Fruit fly (Drosophila melanogaster): ENCODE data around the gene TkR99D.

TkR99D gene

dm6 chr3R:29933007-29933464 is 36.2 kb downstream of the TkR99D start, which contains the start of the genes Cog7, CG42557 and CG42558 (continued):
- TF ChIP-seq ewg (GFP tag; optimal IDR thresholded peaks at IDR 0.05) (no peak), CG10431 (GFP tag; optimal IDR thresholded peaks at IDR 0.05) (no peak), CG13775 (GFP tag; optimal IDR thresholded peaks at IDR 0.05) (peak; percentile 100), Doc2 (GFP tag; IDR thresholded peaks at IDR 0.05) (no peak), CG7271 (tag; optimal IDR thresholded peaks at IDR 0.05) (no peak), CG16815 (GFP tag; optimal IDR thresholded peaks at IDR 0.05) (no peak), tll (GFP tag; optimal IDR thresholded peaks at IDR 0.05) (no peak), CG9727 (GFP tag; optimal IDR thresholded peaks at IDR 0.05) (no peak), Doc3 (GFP tag; IDR thresholded peaks at IDR 0.05; ENCODE audit: partially characterized antibody) (no peak), CG1647 (GFP tag; optimal IDR thresholded peaks at IDR 0.05) (no peak), CG31365 (tag; optimal IDR thresholded peaks at IDR 0.05) (no peak), CG9797 (GFP tag; optimal IDR thresholded peaks at IDR 0.05) (peak; percentile 70), dpn (GFP tag; optimal IDR thresholded peaks at IDR 0.05) (no peak), pzg (GFP tag; optimal IDR thresholded peaks at IDR 0.05) (peak; percentile 33), nerfin-2 (GFP tag; IDR thresholded peaks at IDR 0.05; ENCODE audit: partially characterized antibody) (no peak; the same call in 1 of the 2 replicates), slou (GFP tag; optimal IDR thresholded peaks at IDR 0.05) (no peak), HLH3B (GFP tag; IDR thresholded peaks at IDR 0.05) (no peak), CG2120 (GFP tag; optimal IDR thresholded peaks at IDR 0.05) (no peak), hth (optimal IDR thresholded peaks at IDR 0.05) (no peak), Xrp1 (GFP tag; IDR thresholded peaks at IDR 0.05) (no peak), CG7357 (GFP tag; IDR thresholded peaks at IDR 0.05) (no peak), CG13287 (GFP tag; IDR thresholded peaks at IDR 0.05; ENCODE audit: partially characterized antibody) (peak; percentile 57; the same call in 1 of the 2 replicates), CG11085 (GFP tag; IDR thresholded peaks at IDR 0.05) (no peak), Eip74EF (GFP tag; optimal IDR thresholded peaks at IDR 0.05) (no peak), CG10147 (GFP tag; optimal IDR thresholded peaks at IDR 0.05) (no peak), CG6654 (GFP tag; optimal IDR thresholded peaks at IDR 0.05) (no peak)

dm6 chr3R:29930286-29930685 is 39.0 kb downstream of the TkR99D start, which contains the start of gene alpha-Man-Ic:
alpha-Man-Ic (minus strand) TSS chr3R:29930386.
- TF ChIP-seq CG14441 (GFP tag; IDR thresholded peaks at IDR 0.05) (no peak), CG17186 (GFP tag; optimal IDR thresholded peaks at IDR 0.05) (no peak), CG13287 (GFP tag; IDR thresholded peaks at IDR 0.05; ENCODE audit: partially characterized antibody) (no peak), E2f1 (GFP tag; IDR thresholded peaks at IDR 0.05) (no peak), CG32532 (GFP tag; IDR thresholded peaks at IDR 0.05) (no peak), slbo (GFP tag; IDR thresholded peaks at IDR 0.05) (no peak), cwo (GFP tag; optimal IDR thresholded peaks at IDR 0.05) (no peak), E2f2 (GFP tag; IDR thresholded peaks at IDR 0.05) (no peak), MBD-R2 (GFP tag; IDR thresholded peaks at IDR 0.05) (no peak), shn (GFP tag; optimal IDR thresholded peaks at IDR 0.05) (no peak), caup (GFP tag; optimal IDR thresholded peaks at IDR 0.05; ENCODE audit: severe bottlenecking) (no peak), B-H2 (GFP tag; optimal IDR thresholded peaks at IDR 0.05) (no peak), ab (GFP tag; optimal IDR thresholded peaks at IDR 0.05) (no peak)

- TF ChIP-seq mirr (GFP tag; optimal IDR thresholded peaks at IDR 0.05): no peak
- no peak for TF ChIP-seq gsb-n (tag; optimal IDR thresholded peaks at IDR 0.05)
- TF ChIP-seq sna (GFP tag; IDR thresholded peaks at IDR 0.05; ENCODE audit: partially characterized antibody): no peak
- TF ChIP-seq CG1024 (GFP tag; IDR thresholded peaks at IDR 0.05): no peak
- no peak for TF ChIP-seq CG17361 (GFP tag; IDR thresholded peaks at IDR 0.05)
- no peak for TF ChIP-seq CG10462 (GFP tag; optimal IDR thresholded peaks at IDR 0.05)
These were observed 42.3 kb downstream of the TkR99D start, which contains the start of gene CG15522 for dm6 chr3R:29926955-29927354. CG15522 (plus strand) TSS chr3R:29927255.
